Fruit fly (Drosophila melanogaster) whole organism, wandering third instar larva: Measurements from ENCODE around the gene obst-E.

Source experiments
- brk ChIP-seq: fragments of 200-800 bp; sonication (Bioruptor generic); optimal IDR thresholded peaks from 2 replicates; lab custom pipeline; 2016; ENCODE audit warnings: missing biosample characterization, mild to moderate bottlenecking, missing genetic modification characterization
- dsf ChIP-seq: sonication (Bioruptor generic); optimal IDR thresholded peaks from 2 replicates; lab custom pipeline; 2016; ENCODE audit warnings: missing biosample characterization, missing genetic modification characterization, borderline replicate concordance
- usp ChIP-seq: fragments of >200 bp; optimal IDR thresholded peaks from 2 replicates; lab custom pipeline; 2017; ENCODE audit warnings: missing biosample characterization, missing genetic modification characterization

DNA sequence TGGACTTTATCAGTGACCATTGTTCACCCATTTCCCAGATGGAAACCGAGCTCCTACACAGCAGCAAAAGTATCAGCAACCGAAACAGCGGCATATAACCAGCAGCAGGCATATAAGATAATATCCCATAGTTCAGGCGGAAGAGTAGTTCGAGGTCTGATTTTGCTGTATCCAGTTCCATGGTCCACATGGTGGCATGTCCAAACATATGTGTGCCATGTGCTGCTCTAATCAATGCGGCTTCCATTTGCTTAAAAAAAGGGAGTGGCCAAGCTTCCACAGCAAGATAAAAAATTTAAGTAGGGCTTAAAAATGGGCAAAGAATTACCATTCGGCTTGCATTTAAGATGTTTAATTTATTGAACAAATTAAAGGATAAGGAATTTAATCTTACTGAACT, 14.8 kb upstream of the obst-E start:
- TF ChIP-seq brk (no peak), usp (GFP tag; lab: Kevin White, UChicago) (no peak), dsf (GFP tag; lab: Kevin White, UChicago) (no peak)
